Worm (Caenorhabditis elegans) whole organism, L4 larva: ENCODE measurements around the gene ect-2.
A peak's percentile ranks its signal among the peaks of the same experiment; 100 is the strongest.

Source experiments
- D1046.2 ChIP-seq: fragments of 200-800 bp; sonication (Bioruptor generic); IDR thresholded peaks from 2 replicates; pipeline ENCODE4 v1.3.6; 2022; ENCODE audit warnings: missing genetic modification characterization, missing compliant biosample characterization
- F10B5.3 ChIP-seq: sonication (generic microtip); optimal IDR thresholded peaks from 2 replicates; lab custom pipeline; 2016; ENCODE audit warnings: mild to moderate bottlenecking, missing genetic modification characterization, missing compliant biosample characterization
- F37D6.2 ChIP-seq: sonication (generic microtip); optimal IDR thresholded peaks from 2 replicates; lab custom pipeline; 2016; ENCODE audit warnings: mild to moderate bottlenecking, missing genetic modification characterization, missing compliant biosample characterization
- T20F7.1 ChIP-seq: fragments of 200-800 bp; sonication (Bioruptor generic); optimal IDR thresholded peaks from 2 replicates; lab custom pipeline; 2018; ENCODE audit warnings: mild to moderate bottlenecking, missing genetic modification characterization, missing compliant biosample characterization
- T26A8.4 ChIP-seq: fragments of 200-800 bp; sonication (Bioruptor generic); IDR thresholded peaks from 2 replicates; pipeline ENCODE4 v1.3.6; 2022; ENCODE audit warnings: missing genetic modification characterization, missing compliant biosample characterization
- ZK337.2 ChIP-seq: fragments of 200-800 bp; sonication (Bioruptor generic); IDR thresholded peaks from 2 replicates; pipeline ENCODE4 v1.3.6; 2022; ENCODE audit warnings: missing genetic modification reagents, missing genetic modification characterization, missing compliant biosample characterization
- arid-1 ChIP-seq: fragments of 200-800 bp; sonication (Bioruptor generic); conservative IDR thresholded peaks from 2 replicates; pipeline ENCODE4 v1.3.6; 2022; ENCODE audit warnings: missing genetic modification reagents, missing genetic modification characterization, missing compliant biosample characterization
- ceh-20 ChIP-seq: fragments of 200-800 bp; sonication (Bioruptor generic); IDR thresholded peaks from 2 replicates; pipeline ENCODE4 v1.3.6; 2022; ENCODE audit warnings: missing genetic modification reagents, missing genetic modification characterization, missing compliant biosample characterization
- ceh-28 ChIP-seq: fragments of 150-350 bp; optimal IDR thresholded peaks from 2 replicates; lab custom pipeline; 2014; ENCODE audit warnings: missing biosample characterization, missing genetic modification reagents, missing genetic modification characterization
- ces-1 ChIP-seq: fragments of 150-350 bp; sonication (generic microtip); optimal IDR thresholded peaks from 4 replicates; lab custom pipeline; 2014; ENCODE audit warnings: missing biosample characterization, missing genetic modification reagents, missing genetic modification characterization
- cey-2 ChIP-seq: sonication (generic microtip); optimal IDR thresholded peaks from 3 replicates; lab custom pipeline; 2017; ENCODE audit warnings: missing genetic modification characterization, mild to moderate bottlenecking, missing compliant biosample characterization, antibody characterized with exemption, borderline replicate concordance; ENCODE audit not compliant: insufficient read depth
- daf-12 ChIP-seq: fragments of 150-350 bp; optimal IDR thresholded peaks from 2 replicates; lab custom pipeline; 2014; ENCODE audit warnings: missing biosample characterization, missing genetic modification reagents, missing genetic modification characterization
- daf-16 ChIP-seq, 3 experiments: sonication (generic microtip); optimal IDR thresholded peaks; 2 replicates each; lab custom pipeline; 2016 to 2017; ENCODE audit warnings: missing genetic modification characterization in 3 of 3, missing genetic modification reagents in 3 of 3, mild to moderate bottlenecking in 2 of 3, missing compliant biosample characterization in 2 of 3, missing biosample characterization in 1 of 3, moderate library complexity in 1 of 3
- daf-19 ChIP-seq: fragments of 200-800 bp; sonication (Bioruptor generic); conservative IDR thresholded peaks from 2 replicates; pipeline ENCODE4 v1.3.6; 2022; ENCODE audit warnings: missing genetic modification characterization, missing compliant biosample characterization
- dmd-6 ChIP-seq: fragments of 200-800 bp; sonication (Bioruptor generic); IDR thresholded peaks from 2 replicates; pipeline ENCODE4 v1.3.6; 2022; ENCODE audit warnings: missing genetic modification reagents, missing genetic modification characterization, missing compliant biosample characterization
- duxl-1 ChIP-seq: sonication (generic microtip); optimal IDR thresholded peaks from 2 replicates; lab custom pipeline; 2016; ENCODE audit warnings: mild to moderate bottlenecking, missing genetic modification characterization, moderate library complexity, missing compliant biosample characterization; ENCODE audit not compliant: poor library complexity
- egl-43 ChIP-seq: fragments of 200-800 bp; sonication (Bioruptor generic); IDR thresholded peaks from 2 replicates; pipeline ENCODE4 v1.3.6; 2022; ENCODE audit warnings: missing genetic modification reagents, missing genetic modification characterization, missing compliant biosample characterization
- fkh-10 ChIP-seq: fragments of 150-350 bp; optimal IDR thresholded peaks from 2 replicates; lab custom pipeline; 2014; ENCODE audit warnings: missing biosample characterization, missing genetic modification reagents, missing genetic modification characterization
- fos-1 ChIP-seq: fragments of 150-350 bp; optimal IDR thresholded peaks from 2 replicates; lab custom pipeline; 2014; ENCODE audit warnings: missing biosample characterization, missing genetic modification characterization
- gei-8 ChIP-seq: fragments of 200-800 bp; sonication (Bioruptor generic); optimal IDR thresholded peaks from 2 replicates; lab custom pipeline; 2018; ENCODE audit warnings: mild to moderate bottlenecking, missing genetic modification characterization, missing compliant biosample characterization
- hif-1 ChIP-seq, 2 experiments: sonication (generic microtip); optimal IDR thresholded peaks; 2 replicates each; lab custom pipeline; 2016 to 2017; ENCODE audit warnings: missing compliant biosample characterization in 2 of 2, missing genetic modification characterization in 2 of 2, missing genetic modification reagents in 2 of 2, missing genotype in 2 of 2, mild to moderate bottlenecking in 1 of 2
- hlh-11 ChIP-seq: fragments of 200-800 bp; sonication (Bioruptor generic); optimal IDR thresholded peaks from 2 replicates; lab custom pipeline; 2018; ENCODE audit warnings: mild to moderate bottlenecking, missing genetic modification characterization, missing compliant biosample characterization
- hlh-30 ChIP-seq: sonication (generic microtip); optimal IDR thresholded peaks from 2 replicates; lab custom pipeline; 2017; ENCODE audit warnings: antibody characterized with exemption, mild to moderate bottlenecking, missing genetic modification characterization, missing compliant biosample characterization; ENCODE audit not compliant: insufficient read depth
- hmg-1.1 ChIP-seq: fragments of 200-800 bp; sonication (Bioruptor generic); IDR thresholded peaks from 2 replicates; pipeline ENCODE4 v1.3.6; 2022; ENCODE audit warnings: missing genetic modification reagents, missing genetic modification characterization, missing compliant biosample characterization
- lin-1 ChIP-seq: fragments of 200-800 bp; sonication (Bioruptor generic); IDR thresholded peaks from 2 replicates; pipeline ENCODE4 v1.3.6; 2022; ENCODE audit warnings: missing genetic modification reagents, missing genetic modification characterization, missing compliant biosample characterization
- lin-13 ChIP-seq: fragments of 150-350 bp; optimal IDR thresholded peaks from 2 replicates; lab custom pipeline; 2014; ENCODE audit warnings: missing biosample characterization, missing genetic modification reagents, missing genetic modification characterization
- lin-29 ChIP-seq: fragments of 200-800 bp; sonication (Bioruptor generic); IDR thresholded peaks from 2 replicates; pipeline ENCODE4 v1.3.6; 2022; ENCODE audit warnings: missing genetic modification reagents, missing genetic modification characterization, missing compliant biosample characterization
- lin-39 ChIP-seq: fragments of 150-350 bp; optimal IDR thresholded peaks from 2 replicates; lab custom pipeline; 2014; ENCODE audit warnings: missing biosample characterization, missing genetic modification reagents, missing genetic modification characterization
- lsy-2 ChIP-seq, 2 experiments: fragments of 150-350 bp in 1 of 2; sonication (generic microtip) in 1 of 2; optimal IDR thresholded peaks; 2 replicates each; lab custom pipeline; 2014 to 2017; ENCODE audit warnings: missing biosample characterization in 2 of 2, missing genetic modification characterization in 2 of 2
- madf-5 ChIP-seq, 2 experiments: fragments of 200-800 bp; sonication (Bioruptor generic); IDR thresholded peaks; 2 replicates each; pipeline ENCODE4 v1.3.6; 2022; ENCODE audit warnings: missing compliant biosample characterization in 2 of 2, missing genetic modification characterization in 2 of 2
- mdt-29 ChIP-seq: fragments of 200-800 bp; sonication (Bioruptor generic); IDR thresholded peaks from 2 replicates; pipeline ENCODE4 v1.3.6; 2022; ENCODE audit warnings: missing genetic modification reagents, missing genetic modification characterization, missing compliant biosample characterization
- mes-2 ChIP-seq: sonication (generic microtip); optimal IDR thresholded peaks from 2 replicates; lab custom pipeline; 2016; ENCODE audit warnings: missing genotype, mild to moderate bottlenecking, missing genetic modification characterization, missing compliant biosample characterization; ENCODE audit not compliant: poor library complexity, severe bottlenecking
- mxl-2 ChIP-seq: fragments of 200-800 bp; sonication (Bioruptor generic); conservative IDR thresholded peaks from 2 replicates; pipeline ENCODE4 v1.3.6; 2022; ENCODE audit warnings: missing genetic modification reagents, missing genetic modification characterization, missing compliant biosample characterization
- nhr-10 ChIP-seq: fragments of 150-350 bp; optimal IDR thresholded peaks from 2 replicates; lab custom pipeline; 2014; ENCODE audit warnings: missing biosample characterization, missing genetic modification characterization
- nhr-102 ChIP-seq: sonication (generic microtip); optimal IDR thresholded peaks from 2 replicates; lab custom pipeline; 2016; ENCODE audit warnings: mild to moderate bottlenecking, missing genetic modification characterization, moderate library complexity, missing compliant biosample characterization
- nhr-41 ChIP-seq: fragments of 200-800 bp; sonication (Bioruptor generic); IDR thresholded peaks from 2 replicates; pipeline ENCODE4 v1.3.6; 2022; ENCODE audit warnings: missing genetic modification reagents, missing genetic modification characterization, missing compliant biosample characterization
- nhr-6 ChIP-seq: fragments of 150-350 bp; optimal IDR thresholded peaks from 2 replicates; lab custom pipeline; 2014; ENCODE audit warnings: missing biosample characterization, missing genetic modification characterization
- nhr-77 ChIP-seq: fragments of 150-350 bp; optimal IDR thresholded peaks from 2 replicates; lab custom pipeline; 2014; ENCODE audit warnings: missing biosample characterization, missing genetic modification characterization
- pha-4 ChIP-seq, 2 experiments: fragments of 150-350 bp in 1 of 2; fragments of 200-800 bp in 1 of 2; sonication (Bioruptor generic) in 1 of 2; IDR thresholded peaks in 1 of 2; optimal IDR thresholded peaks in 1 of 2; 2 replicates each; pipeline versions ENCODE4 v1.3.6 to Lab custom; 2014 to 2022; ENCODE audit warnings: missing genetic modification characterization in 2 of 2, missing genetic modification reagents in 2 of 2, missing biosample characterization in 1 of 2, missing compliant biosample characterization in 1 of 2
- pqm-1 ChIP-seq: sonication (generic microtip); optimal IDR thresholded peaks from 2 replicates; lab custom pipeline; 2017; ENCODE audit warnings: missing biosample characterization, missing genetic modification characterization
- saeg-2 ChIP-seq: fragments of 200-800 bp; sonication (Bioruptor generic); IDR thresholded peaks from 2 replicates; pipeline ENCODE4 v1.3.6; 2022; ENCODE audit warnings: missing genetic modification reagents, missing genetic modification characterization, missing compliant biosample characterization
- sdz-12 ChIP-seq: fragments of 200-800 bp; sonication (Bioruptor generic); optimal IDR thresholded peaks from 2 replicates; lab custom pipeline; 2018; ENCODE audit warnings: mild to moderate bottlenecking, missing genetic modification characterization, missing compliant biosample characterization
- set-16 ChIP-seq: fragments of 200-800 bp; sonication (Bioruptor generic); IDR thresholded peaks from 2 replicates; pipeline ENCODE4 v1.3.6; 2022; ENCODE audit warnings: missing genetic modification reagents, missing genetic modification characterization, missing compliant biosample characterization
- snpc-4 ChIP-seq: fragments of 150-350 bp; optimal IDR thresholded peaks from 2 replicates; lab custom pipeline; 2014; ENCODE audit warnings: missing biosample characterization, missing genetic modification characterization
- tag-97 ChIP-seq: fragments of 200-800 bp; sonication (Bioruptor generic); IDR thresholded peaks from 2 replicates; pipeline ENCODE4 v1.3.6; 2022; ENCODE audit warnings: missing genetic modification characterization, missing compliant biosample characterization
- unc-39 ChIP-seq: sonication (generic microtip); optimal IDR thresholded peaks from 2 replicates; lab custom pipeline; 2017; ENCODE audit warnings: missing biosample characterization, missing genetic modification characterization
- unc-62 ChIP-seq, 3 experiments: fragments of 150-350 bp in 1 of 3; sonication (generic microtip); optimal IDR thresholded peaks in 2 of 3; peaks in 1 of 3; 1 replicate in 1 of 3; 2 replicates in 2 of 3; lab custom pipeline; 2014 to 2017; ENCODE audit warnings: missing biosample characterization in 3 of 3, missing genetic modification characterization in 3 of 3, missing genetic modification reagents in 3 of 3, missing genotype in 1 of 3
- zip-11 ChIP-seq: fragments of 200-800 bp; sonication (Bioruptor generic); IDR thresholded peaks from 2 replicates; pipeline ENCODE4 v1.3.6; 2022; ENCODE audit warnings: missing genetic modification characterization, missing compliant biosample characterization
- ztf-11 ChIP-seq: fragments of 150-350 bp; optimal IDR thresholded peaks from 2 replicates; lab custom pipeline; 2014; ENCODE audit warnings: missing biosample characterization, missing genetic modification characterization

Gene ect-2

ce11 chrII:10824046-10824445, 40.3 kb upstream of the ect-2 start, which contains the start of the genes R06F6.12 and mix-1 (continued):
- TF ChIP-seq nhr-10 (tag; lab: Kevin White, UChicago): no peak
- TF ChIP-seq snpc-4: no peak
- no peak for TF ChIP-seq nhr-77 (tag; lab: Kevin White, UChicago)
- TF ChIP-seq fos-1 (tag; lab: Kevin White, UChicago): no peak
- no peak for TF ChIP-seq unc-62 (GFP tag; optimal IDR thresholded peaks at IDR 0.05 in 1 of 2; lab: Kevin White, UChicago)
- no peak for TF ChIP-seq unc-62 (tag; optimal IDR thresholded peaks at IDR 0.05; lab: Kevin White, UChicago)
- TF ChIP-seq arid-1: 0 out of 2 replicates have a peak, but pooled peaks have one; percentile 38
- TF ChIP-seq gei-8 (GFP tag; lab: Kevin White, UChicago): no peak
- TF ChIP-seq mdt-29: no peak
- no peak for TF ChIP-seq dmd-6
- TF ChIP-seq zip-11 (GFP tag; lab: Robert Waterston, UW): no peak
- TF ChIP-seq daf-16 (GFP tag; optimal IDR thresholded peaks at IDR 0.05; lab: Kevin White, UChicago): no peak
- TF ChIP-seq daf-16 (tag; optimal IDR thresholded peaks at IDR 0.05; lab: Kevin White, UChicago): peak; percentile 47
- no peak for TF ChIP-seq pqm-1 (tag; lab: Kevin White, UChicago)
- TF ChIP-seq mxl-2 (GFP tag; lab: Robert Waterston, UW): no peak
- TF ChIP-seq hlh-30 (tag; lab: Kevin White, UChicago): peak; percentile 75
- TF ChIP-seq T20F7.1: no peak
- TF ChIP-seq hmg-1.1 (GFP tag; lab: Robert Waterston, UW): no peak
- no peak for TF ChIP-seq ceh-28 (tag; lab: Kevin White, UChicago)
- no peak for TF ChIP-seq ceh-20 (GFP tag; lab: Robert Waterston, UW)
- TF ChIP-seq set-16 (GFP tag; lab: Robert Waterston, UW): no peak
- TF ChIP-seq lin-29 (GFP tag; lab: Robert Waterston, UW): no peak
- TF ChIP-seq madf-5 (GFP tag; IDR thresholded peaks at IDR 0.05; lab: Robert Waterston, UW): no peak
- peak; percentile 2 for TF ChIP-seq nhr-6 (tag; lab: Kevin White, UChicago)
- TF ChIP-seq duxl-1 (tag; lab: Kevin White, UChicago): no peak
- no peak for TF ChIP-seq nhr-102 (tag; lab: Kevin White, UChicago)
- TF ChIP-seq hif-1 (tag; optimal IDR thresholded peaks at IDR 0.05; lab: Kevin White, UChicago): peak in 1 of 2 experiments; percentile 6
- no peak for TF ChIP-seq sdz-12
- TF ChIP-seq lsy-2 (tag; optimal IDR thresholded peaks at IDR 0.05; lab: Kevin White, UChicago): peak; percentile 10 to 83
- TF ChIP-seq unc-39 (tag; lab: Kevin White, UChicago): no peak
- TF ChIP-seq ztf-11 (tag; lab: Kevin White, UChicago): no peak
- no peak for TF ChIP-seq daf-19 (GFP tag; lab: Robert Waterston, UW)
- no peak for TF ChIP-seq lin-1 (GFP tag; lab: Robert Waterston, UW)
- TF ChIP-seq D1046.2: no peak
- TF ChIP-seq pha-4 (GFP tag; IDR thresholded peaks at IDR 0.05; lab: Robert Waterston, UW): 0 out of 2 replicates have a peak, but pooled peaks have one; percentile 38
- peak; percentile 46 for TF ChIP-seq pha-4 (tag; optimal IDR thresholded peaks at IDR 0.05; lab: Kevin White, UChicago)
- peak; percentile 79 for TF ChIP-seq mes-2 (tag; lab: Kevin White, UChicago)
- no peak for TF ChIP-seq ZK337.2 (GFP tag; lab: Robert Waterston, UW)
- no peak for TF ChIP-seq F37D6.2 (tag; lab: Kevin White, UChicago)
- TF ChIP-seq T26A8.4 (GFP tag; lab: Robert Waterston, UW): no peak
- TF ChIP-seq cey-2 (tag; lab: Kevin White, UChicago): no peak
- no peak for TF ChIP-seq ces-1 (GFP tag; lab: Kevin White, UChicago)
- no peak for TF ChIP-seq lin-13 (GFP tag; lab: Kevin White, UChicago)
- TF ChIP-seq daf-12 (tag; lab: Kevin White, UChicago): no peak
- no peak for TF ChIP-seq saeg-2
- no peak for TF ChIP-seq nhr-41 (GFP tag; lab: Robert Waterston, UW)
- TF ChIP-seq hlh-11 (tag; lab: Kevin White, UChicago): peak; percentile 22
- TF ChIP-seq lin-39 (tag; lab: Kevin White, UChicago): no peak
- TF ChIP-seq fkh-10 (GFP tag; lab: Kevin White, UChicago): no peak
- no peak for TF ChIP-seq egl-43 (GFP tag; lab: Robert Waterston, UW)
- TF ChIP-seq tag-97 (GFP tag; lab: Robert Waterston, UW): no peak
- no peak for TF ChIP-seq F10B5.3 (tag; lab: Kevin White, UChicago)
